Fruit fly (Drosophila melanogaster): ENCODE measurements around the gene Tdrd3.

Tdrd3 gene

dm6 chr3L:14781082-14781862 is 5.3 kb upstream of the Tdrd3 start (continued):
- peak; percentile 30 for TF ChIP-seq ERR (GFP tag; optimal IDR thresholded peaks at IDR 0.05)
- TF ChIP-seq chm (GFP tag; IDR thresholded peaks at IDR 0.05) = peak; percentile 66; the same call in 1 of the 2 replicates
- TF ChIP-seq toy (GFP tag; IDR thresholded peaks at IDR 0.05) = no peak
- TF ChIP-seq sd (tag; optimal IDR thresholded peaks at IDR 0.05) = peak; percentile 94
- TF ChIP-seq hth (optimal IDR thresholded peaks at IDR 0.05) = no peak
- peak; percentile 58 for TF ChIP-seq CG6689 (GFP tag; IDR thresholded peaks at IDR 0.05)
- peak; percentile 69 for TF ChIP-seq CG17359 (tag; optimal IDR thresholded peaks at IDR 0.05)
- TF ChIP-seq tx (GFP tag; optimal IDR thresholded peaks at IDR 0.05) = peak; percentile 15
- peak; percentile 2 for TF ChIP-seq CG10654 (GFP tag; optimal IDR thresholded peaks at IDR 0.05)
- TF ChIP-seq CG3281 (GFP tag; optimal IDR thresholded peaks at IDR 0.05) = peak; percentile 71
- peak; percentile 25 for TF ChIP-seq CG11398 (GFP tag; optimal IDR thresholded peaks at IDR 0.05)
- no peak for TF ChIP-seq br (optimal IDR thresholded peaks at IDR 0.05)
- peak; percentile 63 for TF ChIP-seq dmrt11E (tag; optimal IDR thresholded peaks at IDR 0.05)
- TF ChIP-seq CG9609 (GFP tag; optimal IDR thresholded peaks at IDR 0.05) = peak; percentile 30
- TF ChIP-seq CG6175 (GFP tag; IDR thresholded peaks at IDR 0.05) = no peak
- peak; percentile 50 for TF ChIP-seq YL-1 (GFP tag; optimal IDR thresholded peaks at IDR 0.05)
- peak; percentile 88 for TF ChIP-seq nerfin-1 (tag; optimal IDR thresholded peaks at IDR 0.05)
- no peak for TF ChIP-seq bbx (GFP tag; IDR thresholded peaks at IDR 0.05; ENCODE audit: partially characterized antibody)
- peak; percentile 36 for TF ChIP-seq Chrac-16 (GFP tag; optimal IDR thresholded peaks at IDR 0.05)
- TF ChIP-seq CG7963 (GFP tag; IDR thresholded peaks at IDR 0.05; ENCODE audit: partially characterized antibody) = no peak
- TF ChIP-seq CG5180 (GFP tag; optimal IDR thresholded peaks at IDR 0.05) = peak; percentile 56
- peak; percentile 69 for TF ChIP-seq pfk (GFP tag; optimal IDR thresholded peaks at IDR 0.05)
- peak; percentile 89 for TF ChIP-seq Sox100B (GFP tag; optimal IDR thresholded peaks at IDR 0.05)
- TF ChIP-seq CG3407 (GFP tag; optimal IDR thresholded peaks at IDR 0.05) = peak; percentile 12
- no peak for TF ChIP-seq Sin3A (optimal IDR thresholded peaks at IDR 0.05)
- TF ChIP-seq run (tag; optimal IDR thresholded peaks at IDR 0.05) = peak; percentile 90
- TF ChIP-seq wek (GFP tag; optimal IDR thresholded peaks at IDR 0.05) = peak; percentile 79
- no peak for TF ChIP-seq CG9797 (GFP tag; optimal IDR thresholded peaks at IDR 0.05)
- TF ChIP-seq Dll (GFP tag; IDR thresholded peaks at IDR 0.05; ENCODE audit: partially characterized antibody) = 0 out of 4 replicates have a peak, but pooled peaks have one; percentile 52
- no peak for TF ChIP-seq CG33213 (GFP tag; optimal IDR thresholded peaks at IDR 0.05)
- TF ChIP-seq fd96Cb (tag; optimal IDR thresholded peaks at IDR 0.05) = peak; percentile 81
- TF ChIP-seq CG13296 (GFP tag; optimal IDR thresholded peaks at IDR 0.05) = peak; percentile 81
- peak; percentile 58 for TF ChIP-seq CG2120 (GFP tag; optimal IDR thresholded peaks at IDR 0.05)
- peak; percentile 65 for TF ChIP-seq Atf-2 (GFP tag; optimal IDR thresholded peaks at IDR 0.05)
- no peak for TF ChIP-seq CG6272 (GFP tag; IDR thresholded peaks at IDR 0.05)
- TF ChIP-seq Mes4 (GFP tag; optimal IDR thresholded peaks at IDR 0.05) = peak; percentile 59
- peak; percentile 97 for TF ChIP-seq CG17361 (GFP tag; IDR thresholded peaks at IDR 0.05)
- peak; percentile 10 for TF ChIP-seq stwl (tag; optimal IDR thresholded peaks at IDR 0.05)
- peak; percentile 5 for TF ChIP-seq Lhr (GFP tag; optimal IDR thresholded peaks at IDR 0.05)
- peak; percentile 77 for TF ChIP-seq CG8924 (tag; optimal IDR thresholded peaks at IDR 0.05)
- TF ChIP-seq ATbp (GFP tag; optimal IDR thresholded peaks at IDR 0.05) = peak; percentile 47
- TF ChIP-seq HLH3B (GFP tag; IDR thresholded peaks at IDR 0.05) = no peak; the same call in 1 of the 2 replicates
- TF ChIP-seq twi (tag; optimal IDR thresholded peaks at IDR 0.05) = peak; percentile 69
- no peak for TF ChIP-seq psq (GFP tag; optimal IDR thresholded peaks at IDR 0.05)
- peak; percentile 84 for TF ChIP-seq CG9437 (GFP tag; optimal IDR thresholded peaks at IDR 0.05)
- peak; percentile 23 for TF ChIP-seq slou (GFP tag; optimal IDR thresholded peaks at IDR 0.05)
- peak; percentile 55 for TF ChIP-seq rib (GFP tag; IDR thresholded peaks at IDR 0.05)
- TF ChIP-seq cato (GFP tag; optimal IDR thresholded peaks at IDR 0.05; ENCODE audit: borderline replicate concordance) = peak; percentile 52
- no peak for TF ChIP-seq knrl (GFP tag; IDR thresholded peaks at IDR 0.05; ENCODE audit: partially characterized antibody)
- peak; percentile 79 for TF ChIP-seq Oli (tag; optimal IDR thresholded peaks at IDR 0.05)
